Fruit fly (Drosophila melanogaster) whole organism, embryonic: Measurements from ENCODE around the gene CG34276.

Experiments
- Aef1 ChIP-seq: fragments of 200-800 bp; sonication (Bioruptor generic); IDR thresholded peaks from 3 replicates; pipeline ENCODE4 v1.3.6; 2022; ENCODE audit warnings: missing biosample characterization, missing genetic modification characterization
- CG10274 ChIP-seq: fragments of 200-800 bp; sonication (Bioruptor generic); optimal IDR thresholded peaks from 3 replicates; lab custom pipeline; 2017; ENCODE audit warnings: missing biosample characterization, mild to moderate bottlenecking, missing genetic modification characterization
- CG10462 ChIP-seq: fragments of 200-800 bp; sonication (Bioruptor generic); optimal IDR thresholded peaks from 2 replicates; lab custom pipeline; 2016; ENCODE audit warnings: missing biosample characterization, missing genetic modification characterization
- CG11504 ChIP-seq: fragments of 200-800 bp; sonication (Bioruptor generic); optimal IDR thresholded peaks from 3 replicates; lab custom pipeline; 2019; ENCODE audit warnings: missing biosample characterization, mild to moderate bottlenecking, missing genetic modification characterization, moderate library complexity
- CG11560 ChIP-seq: fragments of 200-800 bp; sonication (Bioruptor generic); IDR thresholded peaks from 3 replicates; pipeline ENCODE4 v1.3.6; 2022; ENCODE audit warnings: missing biosample characterization, missing genetic modification characterization
- CG12104 ChIP-seq: fragments of 200-800 bp; sonication (Bioruptor generic); optimal IDR thresholded peaks from 3 replicates; lab custom pipeline; 2016; ENCODE audit warnings: missing biosample characterization, missing genetic modification characterization
- CG13894 ChIP-seq: fragments of 200-800 bp; sonication (Bioruptor generic); optimal IDR thresholded peaks from 3 replicates; lab custom pipeline; 2018; ENCODE audit warnings: missing biosample characterization, mild to moderate bottlenecking, missing genetic modification characterization, moderate library complexity
- CG14014 ChIP-seq: fragments of 200-800 bp; sonication (Bioruptor generic); IDR thresholded peaks from 2 replicates; pipeline ENCODE4 v1.3.6; 2022; ENCODE audit warnings: missing biosample characterization, missing genetic modification characterization
- CG14710 ChIP-seq: fragments of 200-800 bp; sonication (Bioruptor generic); optimal IDR thresholded peaks from 3 replicates; lab custom pipeline; 2019; ENCODE audit warnings: missing biosample characterization, mild to moderate bottlenecking, missing genetic modification characterization, moderate library complexity
- CG14860 ChIP-seq: fragments of 200-800 bp; sonication (Bioruptor generic); IDR thresholded peaks from 3 replicates; pipeline ENCODE4 v1.3.6; 2022; ENCODE audit warnings: missing biosample characterization, missing genetic modification characterization; ENCODE audit not compliant: partially characterized antibody
- CG15073 ChIP-seq: fragments of 200-800 bp; sonication (Bioruptor generic); optimal IDR thresholded peaks from 2 replicates; lab custom pipeline; 2016; ENCODE audit warnings: missing biosample characterization, missing genetic modification characterization
- CG15514 ChIP-seq: fragments of 200-800 bp; sonication (Bioruptor generic); optimal IDR thresholded peaks from 3 replicates; lab custom pipeline; 2017; ENCODE audit warnings: missing biosample characterization, missing genetic modification characterization, mild to moderate bottlenecking, moderate library complexity, missing genetic modification reagents
- CG17612 ChIP-seq: fragments of 200-800 bp; sonication (Bioruptor generic); IDR thresholded peaks from 2 replicates; pipeline ENCODE4 v1.3.6; 2022; ENCODE audit warnings: missing biosample characterization, missing genetic modification characterization
- CG18011 ChIP-seq: fragments of 200-800 bp; sonication (Bioruptor generic); optimal IDR thresholded peaks from 2 replicates; lab custom pipeline; 2017; ENCODE audit warnings: missing biosample characterization, missing genetic modification characterization, mild to moderate bottlenecking, moderate library complexity, missing genotype
- CG30431 ChIP-seq: fragments of 200-800 bp; sonication (Bioruptor generic); optimal IDR thresholded peaks from 2 replicates; lab custom pipeline; 2017; ENCODE audit warnings: missing biosample characterization, missing genetic modification characterization
- CG34422 ChIP-seq: fragments of 200-800 bp; sonication (Bioruptor generic); IDR thresholded peaks from 3 replicates; pipeline ENCODE4 v1.3.6; 2022; ENCODE audit warnings: missing biosample characterization, missing genetic modification characterization
- CG4360 ChIP-seq: fragments of 200-800 bp; sonication (Bioruptor generic); IDR thresholded peaks from 2 replicates; pipeline ENCODE4 v1.3.6; 2022; ENCODE audit warnings: missing biosample characterization, missing genetic modification characterization
- CG4424 ChIP-seq: fragments of 200-800 bp; sonication (Bioruptor generic); optimal IDR thresholded peaks from 3 replicates; lab custom pipeline; 2016; ENCODE audit warnings: missing biosample characterization, missing genetic modification characterization
- CG5953 ChIP-seq: fragments of 200-800 bp; sonication (Bioruptor generic); IDR thresholded peaks from 2 replicates; pipeline ENCODE4 v1.3.6; 2022; ENCODE audit warnings: missing biosample characterization, missing genetic modification characterization
- CG7745 ChIP-seq: fragments of 200-800 bp; sonication (Bioruptor generic); optimal IDR thresholded peaks from 2 replicates; lab custom pipeline; 2018; ENCODE audit warnings: missing biosample characterization, mild to moderate bottlenecking, missing genetic modification characterization, moderate library complexity
- CG7786 ChIP-seq: fragments of 200-800 bp; sonication (Bioruptor generic); optimal IDR thresholded peaks from 2 replicates; lab custom pipeline; 2016; ENCODE audit warnings: missing biosample characterization, missing genetic modification characterization
- CG8089 ChIP-seq: fragments of 200-800 bp; sonication (Bioruptor generic); optimal IDR thresholded peaks from 3 replicates; lab custom pipeline; 2016; ENCODE audit warnings: missing biosample characterization, missing genetic modification characterization
- CG8359 ChIP-seq: fragments of 200-800 bp; sonication (Bioruptor generic); optimal IDR thresholded peaks from 2 replicates; lab custom pipeline; 2017; ENCODE audit warnings: missing biosample characterization, mild to moderate bottlenecking, missing genetic modification characterization, borderline replicate concordance
- CG8765 ChIP-seq: fragments of 200-800 bp; sonication (Bioruptor generic); IDR thresholded peaks from 2 replicates; pipeline ENCODE4 v1.3.6; 2022; ENCODE audit warnings: missing biosample characterization, missing genetic modification characterization
- Doc3 ChIP-seq: fragments of 200-800 bp; sonication (Bioruptor generic); IDR thresholded peaks from 3 replicates; pipeline ENCODE4 v1.3.6; 2022; ENCODE audit warnings: missing biosample characterization, missing genetic modification characterization; ENCODE audit not compliant: partially characterized antibody
- Dp ChIP-seq: fragments of 200-800 bp; sonication (Bioruptor generic); optimal IDR thresholded peaks from 2 replicates; lab custom pipeline; 2018; ENCODE audit warnings: missing biosample characterization, mild to moderate bottlenecking, missing genetic modification characterization, moderate library complexity
- HLH3B ChIP-seq: fragments of 200-800 bp; sonication (Bioruptor generic); IDR thresholded peaks from 2 replicates; pipeline ENCODE4 v1.3.6; 2022; ENCODE audit warnings: missing biosample characterization, missing genetic modification characterization
- Hand ChIP-seq: fragments of 200-800 bp; sonication (Bioruptor generic); optimal IDR thresholded peaks from 2 replicates; lab custom pipeline; 2017; ENCODE audit warnings: mild to moderate bottlenecking, missing biosample characterization, missing genetic modification reagents, missing genetic modification characterization
- HmgD ChIP-seq: fragments of 200-800 bp; sonication (Bioruptor generic); optimal IDR thresholded peaks from 3 replicates; lab custom pipeline; 2016; ENCODE audit warnings: missing biosample characterization, missing genetic modification characterization
- Hmr ChIP-seq: fragments of 200-800 bp; sonication (Bioruptor generic); optimal IDR thresholded peaks from 3 replicates; lab custom pipeline; 2017; ENCODE audit warnings: mild to moderate bottlenecking, missing biosample characterization, missing genetic modification reagents, missing genetic modification characterization
- Hr3 ChIP-seq: fragments of 200-800 bp; sonication (Bioruptor generic); optimal IDR thresholded peaks from 3 replicates; lab custom pipeline; 2016; ENCODE audit warnings: missing biosample characterization, missing genetic modification characterization
- Mrtf ChIP-seq: fragments of 200-800 bp; sonication (Bioruptor generic); IDR thresholded peaks from 3 replicates; pipeline ENCODE4 v1.3.6; 2022; ENCODE audit warnings: missing biosample characterization, missing genetic modification characterization
- NC2α ChIP-seq: fragments of 200-800 bp; sonication (Bioruptor generic); optimal IDR thresholded peaks from 2 replicates; lab custom pipeline; 2016; ENCODE audit warnings: missing biosample characterization, missing genetic modification characterization
- Six4 ChIP-seq: fragments of 200-800 bp; sonication (Bioruptor generic); optimal IDR thresholded peaks from 2 replicates; lab custom pipeline; 2016; ENCODE audit warnings: missing biosample characterization, missing genetic modification characterization
- Spps ChIP-seq: fragments of 200-800 bp; sonication (Bioruptor generic); optimal IDR thresholded peaks from 2 replicates; lab custom pipeline; 2018; ENCODE audit warnings: missing biosample characterization, mild to moderate bottlenecking, missing genetic modification characterization
- az2 ChIP-seq: fragments of 200-800 bp; sonication (Bioruptor generic); optimal IDR thresholded peaks from 3 replicates; lab custom pipeline; 2016; ENCODE audit warnings: missing biosample characterization, missing genetic modification characterization
- chinmo ChIP-seq: fragments of 200-800 bp; sonication (Bioruptor generic); IDR thresholded peaks from 4 replicates; pipeline ENCODE4 v1.3.6; 2022; ENCODE audit warnings: missing biosample characterization, missing genetic modification characterization; ENCODE audit not compliant: partially characterized antibody
- dati ChIP-seq: fragments of 200-800 bp; sonication (Bioruptor generic); IDR thresholded peaks from 2 replicates; pipeline ENCODE4 v1.3.6; 2022; ENCODE audit warnings: missing biosample characterization, missing genetic modification characterization
- dimm ChIP-seq: fragments of 200-800 bp; sonication (Bioruptor generic); IDR thresholded peaks from 2 replicates; pipeline ENCODE4 v1.3.6; 2022; ENCODE audit warnings: missing biosample characterization, missing genetic modification characterization
- dmrt99B ChIP-seq: fragments of 200-800 bp; sonication (Bioruptor generic); optimal IDR thresholded peaks from 2 replicates; lab custom pipeline; 2018; ENCODE audit warnings: missing biosample characterization, mild to moderate bottlenecking, missing genetic modification characterization, moderate library complexity
- fru ChIP-seq: fragments of >200 bp; optimal IDR thresholded peaks from 2 replicates; lab custom pipeline; 2017
- kah ChIP-seq: fragments of 200-800 bp; sonication (Bioruptor generic); optimal IDR thresholded peaks from 2 replicates; lab custom pipeline; 2018; ENCODE audit warnings: missing biosample characterization, mild to moderate bottlenecking, missing genetic modification characterization
- knrl ChIP-seq: fragments of 200-800 bp; sonication (Bioruptor generic); IDR thresholded peaks from 3 replicates; pipeline ENCODE4 v1.3.6; 2022; ENCODE audit warnings: missing biosample characterization, missing genetic modification characterization; ENCODE audit not compliant: partially characterized antibody
- mld ChIP-seq: fragments of 200-800 bp; sonication (Bioruptor generic); IDR thresholded peaks from 3 replicates; pipeline ENCODE4 v1.3.6; 2022; ENCODE audit warnings: missing biosample characterization, missing genetic modification characterization; ENCODE audit not compliant: partially characterized antibody
- run ChIP-seq: fragments of 200-800 bp; sonication (Bioruptor generic); optimal IDR thresholded peaks from 3 replicates; lab custom pipeline; 2018; ENCODE audit warnings: missing biosample characterization, mild to moderate bottlenecking, missing genetic modification characterization
- sisA ChIP-seq: fragments of 200-800 bp; sonication (Bioruptor generic); IDR thresholded peaks from 2 replicates; pipeline ENCODE4 v1.3.6; 2022; ENCODE audit warnings: missing biosample characterization, missing genetic modification characterization
- toy ChIP-seq: fragments of 200-800 bp; sonication (Bioruptor generic); IDR thresholded peaks from 2 replicates; pipeline ENCODE4 v1.3.6; 2022; ENCODE audit warnings: missing biosample characterization, missing genetic modification characterization
- trem ChIP-seq: fragments of 200-800 bp; optimal IDR thresholded peaks from 3 replicates; lab custom pipeline; 2019; ENCODE audit warnings: missing biosample characterization, mild to moderate bottlenecking, missing genetic modification characterization, moderate library complexity
- twi ChIP-seq: fragments of 200-800 bp; optimal IDR thresholded peaks from 2 replicates; lab custom pipeline; 2019; ENCODE audit warnings: missing biosample characterization, mild to moderate bottlenecking, missing genetic modification characterization, moderate library complexity
- unc-4 ChIP-seq: fragments of 200-800 bp; sonication (Bioruptor generic); IDR thresholded peaks from 2 replicates; pipeline ENCODE4 v1.3.6; 2022; ENCODE audit warnings: missing biosample characterization, missing genetic modification characterization; ENCODE audit not compliant: partially characterized antibody
- usp ChIP-seq: fragments of >200 bp; optimal IDR thresholded peaks from 2 replicates; lab custom pipeline; 2017; ENCODE audit warnings: missing biosample characterization, missing genetic modification characterization
- z ChIP-seq: fragments of 200-800 bp; sonication (Bioruptor generic); IDR thresholded peaks from 3 replicates; pipeline ENCODE4 v1.3.6; 2022; ENCODE audit warnings: missing biosample characterization, missing genetic modification characterization

The CG34276 gene

DNA sequence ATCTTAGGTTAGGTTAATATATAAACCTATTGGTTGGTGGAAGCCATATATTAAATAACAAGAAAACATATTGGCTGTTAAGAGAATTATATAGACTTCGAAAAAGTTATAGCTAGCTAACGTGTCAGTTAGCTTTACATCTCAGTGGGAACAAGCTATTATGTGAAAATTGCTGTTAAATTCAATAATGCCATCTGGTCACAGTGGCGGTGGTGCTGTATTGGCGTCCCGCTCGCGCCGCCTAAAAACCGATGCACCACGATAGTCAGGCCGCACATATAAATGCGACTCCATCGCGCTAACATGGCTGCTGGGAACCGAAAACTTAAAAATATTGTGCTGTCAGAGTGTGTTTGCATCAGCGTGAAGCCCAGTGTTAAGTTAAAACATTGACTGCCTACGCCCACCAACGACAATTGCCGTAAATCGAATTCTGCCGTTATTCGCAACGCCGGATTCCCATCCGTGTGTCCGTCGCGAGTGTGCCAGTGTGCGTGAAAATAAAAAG lies 47.6 kb downstream of the CG34276 start, which contains the start of gene Hel89B (continued):
- TF ChIP-seq trem (tag; lab: Kevin White, UChicago) (peak; percentile 89), NC2α (GFP tag; lab: Kevin White, UChicago) (peak; percentile 82), CG7745 (tag; lab: Kevin White, UChicago) (no peak), dimm (GFP tag; lab: Robert Waterston, UW) (no peak), Six4 (GFP tag; lab: Kevin White, UChicago) (peak; percentile 13), usp (GFP tag; lab: Kevin White, UChicago) (no peak), CG4424 (GFP tag; lab: Kevin White, UChicago) (peak; percentile 48), Hand (GFP tag; lab: Kevin White, UChicago) (no peak), CG13894 (tag; lab: Kevin White, UChicago) (peak; percentile 52), CG15073 (no peak), Hr3 (peak; percentile 73), CG34422 (no peak), CG14014 (GFP tag; lab: Robert Waterston, UW) (no peak), CG30431 (GFP tag; lab: Kevin White, UChicago) (peak; percentile 23), CG8359 (GFP tag; lab: Kevin White, UChicago) (no peak), CG10462 (GFP tag; lab: Kevin White, UChicago) (peak; percentile 33), CG5953 (no peak), CG14860 (GFP tag; lab: Robert Waterston, UW) (no peak), kah (GFP tag; lab: Kevin White, UChicago) (no peak), CG14710 (tag; lab: Kevin White, UChicago) (peak; percentile 90), HLH3B (GFP tag; lab: Robert Waterston, UW) (no peak), CG8765 (GFP tag; lab: Robert Waterston, UW) (no peak), twi (tag; lab: Kevin White, UChicago) (peak; percentile 65), CG12104 (GFP tag; lab: Kevin White, UChicago) (no peak), CG18011 (GFP tag; lab: Kevin White, UChicago) (no peak), fru (lab: Kevin White, UChicago) (no peak), CG7786 (GFP tag; lab: Kevin White, UChicago) (peak; percentile 65), knrl (GFP tag; lab: Robert Waterston, UW) (no peak), toy (GFP tag; lab: Robert Waterston, UW) (no peak), run (tag; lab: Kevin White, UChicago) (no peak), Mrtf (GFP tag; lab: Robert Waterston, UW) (no peak), dati (GFP tag; lab: Robert Waterston, UW) (no peak), Hmr (GFP tag; lab: Kevin White, UChicago) (peak; percentile 64), CG8089 (GFP tag; lab: Kevin White, UChicago) (peak; percentile 34), Spps (tag; lab: Kevin White, UChicago) (no peak), HmgD (GFP tag; lab: Kevin White, UChicago) (no peak), unc-4 (GFP tag; lab: Robert Waterston, UW) (no peak), sisA (GFP tag; lab: Robert Waterston, UW) (no peak), CG11504 (tag; lab: Kevin White, UChicago) (peak; percentile 76), Dp (no peak), CG17612 (no peak), Aef1 (GFP tag; lab: Robert Waterston, UW) (no peak), CG10274 (GFP tag; lab: Kevin White, UChicago) (no peak), CG4360 (GFP tag; lab: Robert Waterston, UW) (no peak), mld (GFP tag; lab: Robert Waterston, UW) (no peak), chinmo (GFP tag; lab: Robert Waterston, UW) (no peak), dmrt99B (peak; percentile 51), az2 (peak; percentile 71), CG15514 (GFP tag; lab: Kevin White, UChicago) (peak; percentile 31), Doc3 (GFP tag; lab: Robert Waterston, UW) (no peak), z (no peak), CG11560 (no peak)
